Fruit fly (Drosophila melanogaster) whole organism, embryonic: Measurements from ENCODE around the gene Bhmt.

Experiments
- Atf-2 ChIP-seq: fragments of 200-800 bp; sonication (Bioruptor generic); optimal IDR thresholded peaks from 2 replicates; lab custom pipeline; 2016; ENCODE audit warnings: missing biosample characterization, missing genetic modification characterization
- B-H2 ChIP-seq: fragments of 200-800 bp; sonication (Bioruptor generic); optimal IDR thresholded peaks from 2 replicates; lab custom pipeline; 2018; ENCODE audit warnings: missing biosample characterization, mild to moderate bottlenecking, missing genetic modification characterization
- BEAF-32 ChIP-seq: fragments of 200-800 bp; sonication (Bioruptor generic); optimal IDR thresholded peaks from 3 replicates; lab custom pipeline; 2017; ENCODE audit warnings: missing biosample characterization, missing genetic modification characterization, mild to moderate bottlenecking, moderate library complexity, missing genetic modification reagents
- BtbVII ChIP-seq: fragments of 200-800 bp; sonication (Bioruptor generic); optimal IDR thresholded peaks from 3 replicates; lab custom pipeline; 2017; ENCODE audit warnings: missing biosample characterization, mild to moderate bottlenecking, missing genetic modification characterization
- CG10543 ChIP-seq: fragments of 200-800 bp; sonication (Bioruptor generic); optimal IDR thresholded peaks from 3 replicates; lab custom pipeline; 2017; ENCODE audit warnings: missing biosample characterization, mild to moderate bottlenecking, missing genetic modification characterization, moderate library complexity
- CG11093 ChIP-seq: fragments of 200-800 bp; sonication (Bioruptor generic); IDR thresholded peaks from 3 replicates; pipeline ENCODE4 v1.3.6; 2022; ENCODE audit warnings: missing biosample characterization, missing genetic modification characterization
- CG11696 ChIP-seq: fragments of 200-800 bp; sonication (Bioruptor generic); IDR thresholded peaks from 2 replicates; pipeline ENCODE4 v1.3.6; 2022; ENCODE audit warnings: missing biosample characterization, missing genetic modification characterization
- CG1233 ChIP-seq: fragments of 200-800 bp; sonication (Bioruptor generic); optimal IDR thresholded peaks from 4 replicates; lab custom pipeline; 2018; ENCODE audit warnings: missing biosample characterization, mild to moderate bottlenecking, missing genetic modification characterization
- CG1529 ChIP-seq: fragments of 200-800 bp; sonication (Bioruptor generic); optimal IDR thresholded peaks from 3 replicates; lab custom pipeline; 2018; ENCODE audit warnings: missing biosample characterization, missing genetic modification characterization
- CG15696 ChIP-seq: fragments of 200-800 bp; sonication (Bioruptor generic); optimal IDR thresholded peaks from 2 replicates; lab custom pipeline; 2019; ENCODE audit warnings: missing biosample characterization, mild to moderate bottlenecking, missing genetic modification characterization, moderate library complexity
- CG1832 ChIP-seq: fragments of 200-800 bp; sonication (Bioruptor generic); optimal IDR thresholded peaks from 2 replicates; lab custom pipeline; 2017; ENCODE audit warnings: missing biosample characterization, mild to moderate bottlenecking, missing genetic modification characterization, inconsistent platforms
- CG18599 ChIP-seq: fragments of 200-800 bp; sonication (Bioruptor generic); optimal IDR thresholded peaks from 3 replicates; lab custom pipeline; 2017; ENCODE audit warnings: missing biosample characterization, missing genetic modification characterization, mild to moderate bottlenecking, moderate library complexity, missing genetic modification reagents
- CG32532 ChIP-seq: fragments of 200-800 bp; sonication (Bioruptor generic); IDR thresholded peaks from 2 replicates; pipeline ENCODE4 v1.3.6; 2022; ENCODE audit warnings: missing biosample characterization, missing genetic modification characterization
- CG34376 ChIP-seq: fragments of 200-800 bp; sonication (Bioruptor generic); optimal IDR thresholded peaks from 2 replicates; lab custom pipeline; 2018; ENCODE audit warnings: missing biosample characterization, mild to moderate bottlenecking, missing genetic modification characterization
- CG5180 ChIP-seq: fragments of 200-800 bp; sonication (Bioruptor generic); optimal IDR thresholded peaks from 3 replicates; lab custom pipeline; 2017; ENCODE audit warnings: missing biosample characterization, missing genetic modification characterization, mild to moderate bottlenecking, moderate library complexity, missing genetic modification reagents
- CG7987 ChIP-seq: fragments of 200-800 bp; sonication (Bioruptor generic); optimal IDR thresholded peaks from 2 replicates; lab custom pipeline; 2018; ENCODE audit warnings: missing biosample characterization, mild to moderate bottlenecking, missing genetic modification characterization, moderate library complexity
- CG8290 ChIP-seq, 3 experiments: fragments of 200-800 bp; sonication (Bioruptor generic); optimal IDR thresholded peaks; 2 replicates each; lab custom pipeline; 2016 to 2019; ENCODE audit warnings: missing biosample characterization in 3 of 3, missing genetic modification characterization in 3 of 3, mild to moderate bottlenecking in 2 of 3, moderate library complexity in 1 of 3
- CG8478 ChIP-seq: fragments of >200 bp; optimal IDR thresholded peaks from 2 replicates; lab custom pipeline; 2018
- CG9215 ChIP-seq: fragments of 200-800 bp; sonication (Bioruptor generic); IDR thresholded peaks from 2 replicates; pipeline ENCODE4 v1.3.6; 2022; ENCODE audit warnings: missing biosample characterization, missing genetic modification characterization
- CG9817 ChIP-seq: fragments of 200-800 bp; sonication (Bioruptor generic); optimal IDR thresholded peaks from 2 replicates; lab custom pipeline; 2018; ENCODE audit warnings: missing biosample characterization, mild to moderate bottlenecking, missing genetic modification characterization, moderate library complexity
- CTCF ChIP-seq: fragments of 200-800 bp; sonication (Bioruptor generic); optimal IDR thresholded peaks from 2 replicates; lab custom pipeline; 2017; ENCODE audit warnings: missing biosample characterization, mild to moderate bottlenecking, missing genetic modification characterization, moderate library complexity
- D19A ChIP-seq: fragments of 200-800 bp; optimal IDR thresholded peaks from 3 replicates; lab custom pipeline; 2019; ENCODE audit warnings: missing biosample characterization, mild to moderate bottlenecking, missing genetic modification characterization, moderate library complexity
- D19B ChIP-seq: fragments of 200-800 bp; sonication (Bioruptor generic); optimal IDR thresholded peaks from 2 replicates; lab custom pipeline; 2017; ENCODE audit warnings: missing biosample characterization, mild to moderate bottlenecking, missing genetic modification characterization
- Doc2 ChIP-seq: fragments of 200-800 bp; sonication (Bioruptor generic); IDR thresholded peaks from 2 replicates; pipeline ENCODE4 v1.3.6; 2022; ENCODE audit warnings: missing biosample characterization, missing genetic modification characterization
- GATAe ChIP-seq: fragments of 200-800 bp; sonication (Bioruptor generic); conservative IDR thresholded peaks from 2 replicates; pipeline ENCODE4 v1.3.6; 2022; ENCODE audit warnings: missing biosample characterization, missing genetic modification characterization
- H15 ChIP-seq: fragments of 200-800 bp; sonication (Bioruptor generic); IDR thresholded peaks from 3 replicates; pipeline ENCODE4 v1.3.6; 2022; ENCODE audit warnings: missing biosample characterization, missing genetic modification characterization
- HLH3B ChIP-seq: fragments of 200-800 bp; sonication (Bioruptor generic); IDR thresholded peaks from 2 replicates; pipeline ENCODE4 v1.3.6; 2022; ENCODE audit warnings: missing biosample characterization, missing genetic modification characterization
- Hey ChIP-seq: fragments of 200-800 bp; sonication (Bioruptor generic); optimal IDR thresholded peaks from 3 replicates; lab custom pipeline; 2018; ENCODE audit warnings: missing biosample characterization, mild to moderate bottlenecking, missing genetic modification characterization
- HmgZ ChIP-seq: fragments of 200-800 bp; sonication (Bioruptor generic); optimal IDR thresholded peaks from 2 replicates; lab custom pipeline; 2018; ENCODE audit warnings: missing biosample characterization, mild to moderate bottlenecking, missing genetic modification characterization
- Jarid2 ChIP-seq: fragments of 200-800 bp; sonication (Bioruptor generic); optimal IDR thresholded peaks from 3 replicates; lab custom pipeline; 2017; ENCODE audit warnings: mild to moderate bottlenecking, missing biosample characterization, missing genetic modification reagents, missing genetic modification characterization
- Kr ChIP-seq: fragments of 200-800 bp; sonication (Bioruptor generic); optimal IDR thresholded peaks from 2 replicates; lab custom pipeline; 2017; ENCODE audit warnings: missing biosample characterization, mild to moderate bottlenecking, missing genetic modification characterization
- Max ChIP-seq: fragments of 200-800 bp; sonication (Bioruptor generic); optimal IDR thresholded peaks from 2 replicates; lab custom pipeline; 2016; ENCODE audit warnings: missing biosample characterization, mild to moderate bottlenecking, missing genetic modification characterization
- Neu2 ChIP-seq: fragments of 200-800 bp; sonication (Bioruptor generic); optimal IDR thresholded peaks from 3 replicates; lab custom pipeline; 2016; ENCODE audit warnings: missing biosample characterization, missing genetic modification characterization, borderline replicate concordance
- Nf-YA ChIP-seq: fragments of 200-800 bp; sonication (Bioruptor generic); IDR thresholded peaks from 2 replicates; pipeline ENCODE4 v1.3.6; 2022; ENCODE audit warnings: missing biosample characterization, missing genetic modification characterization
- Pdp1 ChIP-seq, 2 experiments: fragments of 200-800 bp; sonication (Bioruptor generic); optimal IDR thresholded peaks; 3 replicates each; lab custom pipeline; 2016; ENCODE audit warnings: missing biosample characterization in 2 of 2, missing genetic modification characterization in 2 of 2, mild to moderate bottlenecking in 1 of 2, moderate library complexity in 1 of 2
- Rfx ChIP-seq: fragments of 200-800 bp; sonication (Bioruptor generic); IDR thresholded peaks from 2 replicates; pipeline ENCODE4 v1.3.6; 2022; ENCODE audit warnings: missing biosample characterization, missing genetic modification characterization
- Scr ChIP-seq: fragments of 200-800 bp; sonication (Bioruptor generic); IDR thresholded peaks from 2 replicates; pipeline ENCODE4 v1.3.6; 2022; ENCODE audit warnings: missing biosample characterization, missing genetic modification characterization; ENCODE audit not compliant: partially characterized antibody
- bcd ChIP-seq: fragments of 200-800 bp; sonication (Bioruptor generic); optimal IDR thresholded peaks from 2 replicates; lab custom pipeline; 2017; ENCODE audit warnings: missing biosample characterization, mild to moderate bottlenecking, missing genetic modification characterization
- ci ChIP-seq: fragments of 200-800 bp; sonication (Bioruptor generic); IDR thresholded peaks from 3 replicates; pipeline ENCODE4 v1.3.6; 2022; ENCODE audit warnings: missing biosample characterization, missing genetic modification characterization
- dm ChIP-seq: fragments of 200-800 bp; sonication (Bioruptor generic); optimal IDR thresholded peaks from 3 replicates; lab custom pipeline; 2016; ENCODE audit warnings: missing biosample characterization, missing genetic modification characterization
- dysf ChIP-seq: fragments of 200-800 bp; sonication (Bioruptor generic); IDR thresholded peaks from 3 replicates; pipeline ENCODE4 v1.3.6; 2022; ENCODE audit warnings: missing biosample characterization, missing genetic modification characterization
- ewg ChIP-seq: fragments of 200-800 bp; sonication (Bioruptor generic); optimal IDR thresholded peaks from 3 replicates; lab custom pipeline; 2017; ENCODE audit warnings: mild to moderate bottlenecking, missing biosample characterization, missing genetic modification reagents, missing genetic modification characterization
- exex ChIP-seq: fragments of 200-800 bp; sonication (Bioruptor generic); optimal IDR thresholded peaks from 4 replicates; lab custom pipeline; 2018; ENCODE audit warnings: missing biosample characterization, mild to moderate bottlenecking, missing genetic modification characterization, moderate library complexity
- grn ChIP-seq: fragments of 200-800 bp; sonication (Bioruptor generic); optimal IDR thresholded peaks from 3 replicates; lab custom pipeline; 2017; ENCODE audit warnings: missing biosample characterization, missing genetic modification characterization
- mirr ChIP-seq: fragments of 200-800 bp; sonication (Bioruptor generic); optimal IDR thresholded peaks from 3 replicates; lab custom pipeline; 2018; ENCODE audit warnings: missing biosample characterization, mild to moderate bottlenecking, missing genetic modification characterization
- pan ChIP-seq, 4 experiments: fragments of >200 bp in 3 of 4; fragments of 200-800 bp in 1 of 4; sonication (Bioruptor generic) in 1 of 4; optimal IDR thresholded peaks in 3 of 4; IDR thresholded peaks in 1 of 4; 2 replicates each; pipeline versions ENCODE4 v1.3.6 to Lab custom; 2017 to 2022; ENCODE audit warnings: missing biosample characterization in 2 of 4, missing genetic modification characterization in 2 of 4, mixed read lengths in 1 of 4
- pita ChIP-seq: fragments of 200-800 bp; sonication (Bioruptor generic); optimal IDR thresholded peaks from 2 replicates; lab custom pipeline; 2017; ENCODE audit warnings: missing biosample characterization, mild to moderate bottlenecking, missing genetic modification characterization
- sens-2 ChIP-seq: fragments of 200-800 bp; sonication (Bioruptor generic); IDR thresholded peaks from 2 replicates; pipeline ENCODE4 v1.3.6; 2022; ENCODE audit warnings: missing biosample characterization, missing genetic modification characterization
- sug ChIP-seq: fragments of 200-800 bp; optimal IDR thresholded peaks from 2 replicates; lab custom pipeline; 2019; ENCODE audit warnings: missing biosample characterization, mild to moderate bottlenecking, missing genetic modification characterization, moderate library complexity
- toy ChIP-seq: fragments of 200-800 bp; sonication (Bioruptor generic); IDR thresholded peaks from 2 replicates; pipeline ENCODE4 v1.3.6; 2022; ENCODE audit warnings: missing biosample characterization, missing genetic modification characterization
- unc-4 ChIP-seq: fragments of 200-800 bp; sonication (Bioruptor generic); IDR thresholded peaks from 2 replicates; pipeline ENCODE4 v1.3.6; 2022; ENCODE audit warnings: missing biosample characterization, missing genetic modification characterization; ENCODE audit not compliant: partially characterized antibody
- zf30C ChIP-seq: fragments of 200-800 bp; sonication (Bioruptor generic); optimal IDR thresholded peaks from 3 replicates; lab custom pipeline; 2018; ENCODE audit warnings: missing biosample characterization, mild to moderate bottlenecking, missing genetic modification characterization

Gene Bhmt

dm6 chr2L:18967897-18968296 is 10.8 kb upstream of the Bhmt start:
- TF ChIP-seq CG10543: peak; percentile 33
- no peak for TF ChIP-seq Jarid2 (GFP tag; lab: Kevin White, UChicago)
- TF ChIP-seq grn (GFP tag; lab: Kevin White, UChicago): peak; percentile 35
- TF ChIP-seq CG32532 (GFP tag; lab: Robert Waterston, UW): peak; percentile 14; the same call in 1 of the 2 replicates
- TF ChIP-seq D19A: peak; percentile 15
- peak; percentile 36 for TF ChIP-seq HmgZ (tag; lab: Kevin White, UChicago)
- no peak for TF ChIP-seq CG7987 (GFP tag; lab: Kevin White, UChicago)
- peak; percentile 87 for TF ChIP-seq Hey (tag; lab: Kevin White, UChicago)
- TF ChIP-seq HLH3B (GFP tag; lab: Robert Waterston, UW): 0 out of 2 replicates have a peak, but pooled peaks have one; percentile 21
- no peak for TF ChIP-seq CG15696
- peak; percentile 46 for TF ChIP-seq Kr (GFP tag; lab: Kevin White, UChicago)
- TF ChIP-seq mirr (GFP tag; lab: Kevin White, UChicago): peak; percentile 12
- no peak for TF ChIP-seq D19B (GFP tag; lab: Kevin White, UChicago)
- TF ChIP-seq BtbVII (GFP tag; lab: Kevin White, UChicago): peak; percentile 27
- peak; percentile 69 for TF ChIP-seq CG1529
- no peak for TF ChIP-seq dysf (GFP tag; lab: Robert Waterston, UW)
- no peak for TF ChIP-seq Neu2 (GFP tag; lab: Kevin White, UChicago)
- TF ChIP-seq CG34376: peak; percentile 8
- peak; percentile 68 for TF ChIP-seq exex
- TF ChIP-seq GATAe (GFP tag; lab: Robert Waterston, UW): peak; percentile 74
- no peak for TF ChIP-seq CG8290 (GFP tag; optimal IDR thresholded peaks at IDR 0.05; lab: Kevin White, UChicago)
- TF ChIP-seq CG8290 (tag; optimal IDR thresholded peaks at IDR 0.05; lab: Kevin White, UChicago): peak in 1 of 2 experiments; percentile 28
- peak; percentile 37 for TF ChIP-seq sug (tag; lab: Kevin White, UChicago)
- TF ChIP-seq Nf-YA (GFP tag; lab: Robert Waterston, UW): no peak
- no peak for TF ChIP-seq H15 (GFP tag; lab: Robert Waterston, UW)
- TF ChIP-seq CG5180 (GFP tag; lab: Kevin White, UChicago): no peak
- TF ChIP-seq pan (optimal IDR thresholded peaks at IDR 0.05; lab: Kevin White, UChicago): no peak
- TF ChIP-seq pan (GFP tag; optimal IDR thresholded peaks at IDR 0.05 in 1 of 2, IDR thresholded peaks at IDR 0.05 in 1 of 2): no peak
- no peak for TF ChIP-seq zf30C
- TF ChIP-seq Scr: no peak
- peak; percentile 8 for TF ChIP-seq CG18599 (GFP tag; lab: Kevin White, UChicago)
- no peak for TF ChIP-seq sens-2 (GFP tag; lab: Robert Waterston, UW)
- no peak for TF ChIP-seq BEAF-32 (GFP tag; lab: Kevin White, UChicago)
- no peak for TF ChIP-seq dm (GFP tag; lab: Kevin White, UChicago)
- peak in 1 of 2 experiments; percentile 11 for TF ChIP-seq Pdp1 (GFP tag; optimal IDR thresholded peaks at IDR 0.05; lab: Kevin White, UChicago)

dm6 chr2L:18966844-18967243 is 9.7 kb upstream of the Bhmt start:
- no peak for TF ChIP-seq CG11093 (GFP tag; lab: Robert Waterston, UW)
- TF ChIP-seq ci: no peak
- no peak for TF ChIP-seq Max
- TF ChIP-seq unc-4 (GFP tag; lab: Robert Waterston, UW): no peak
- TF ChIP-seq CG9215 (GFP tag; lab: Robert Waterston, UW): peak; percentile 71
- TF ChIP-seq Rfx (GFP tag; lab: Robert Waterston, UW): peak; percentile 75
- TF ChIP-seq B-H2: peak; percentile 21
- TF ChIP-seq CG9817 (tag; lab: Kevin White, UChicago): peak; percentile 51
- no peak for TF ChIP-seq CTCF (GFP tag; lab: Kevin White, UChicago)
- TF ChIP-seq bcd (GFP tag; lab: Kevin White, UChicago): peak; percentile 29
- peak; percentile 14; the same call in 1 of the 2 replicates for TF ChIP-seq CG11696
- TF ChIP-seq CG1233 (GFP tag; lab: Kevin White, UChicago): peak; percentile 34
- no peak for TF ChIP-seq toy
- TF ChIP-seq Doc2 (GFP tag; lab: Robert Waterston, UW): no peak
- no peak for TF ChIP-seq CG1832 (GFP tag; lab: Kevin White, UChicago)
- TF ChIP-seq ewg (GFP tag; lab: Kevin White, UChicago): no peak
- no peak for TF ChIP-seq pita (GFP tag; lab: Kevin White, UChicago)
- TF ChIP-seq Atf-2: no peak
- no peak for TF ChIP-seq CG8478 (lab: Kevin White, UChicago)
